Fruit fly (Drosophila melanogaster) Kc167 (cell line): ENCODE data around the gene daw.

Source experiments
- insv ChIP-seq: fragments of >200 bp; optimal IDR thresholded peaks from 3 replicates; lab custom pipeline; 2018; ENCODE audit warnings: missing external identifiers
- psq ChIP-seq: fragments of >200 bp; optimal IDR thresholded peaks from 2 replicates; lab custom pipeline; 2017; ENCODE audit warnings: missing external identifiers

DNA sequence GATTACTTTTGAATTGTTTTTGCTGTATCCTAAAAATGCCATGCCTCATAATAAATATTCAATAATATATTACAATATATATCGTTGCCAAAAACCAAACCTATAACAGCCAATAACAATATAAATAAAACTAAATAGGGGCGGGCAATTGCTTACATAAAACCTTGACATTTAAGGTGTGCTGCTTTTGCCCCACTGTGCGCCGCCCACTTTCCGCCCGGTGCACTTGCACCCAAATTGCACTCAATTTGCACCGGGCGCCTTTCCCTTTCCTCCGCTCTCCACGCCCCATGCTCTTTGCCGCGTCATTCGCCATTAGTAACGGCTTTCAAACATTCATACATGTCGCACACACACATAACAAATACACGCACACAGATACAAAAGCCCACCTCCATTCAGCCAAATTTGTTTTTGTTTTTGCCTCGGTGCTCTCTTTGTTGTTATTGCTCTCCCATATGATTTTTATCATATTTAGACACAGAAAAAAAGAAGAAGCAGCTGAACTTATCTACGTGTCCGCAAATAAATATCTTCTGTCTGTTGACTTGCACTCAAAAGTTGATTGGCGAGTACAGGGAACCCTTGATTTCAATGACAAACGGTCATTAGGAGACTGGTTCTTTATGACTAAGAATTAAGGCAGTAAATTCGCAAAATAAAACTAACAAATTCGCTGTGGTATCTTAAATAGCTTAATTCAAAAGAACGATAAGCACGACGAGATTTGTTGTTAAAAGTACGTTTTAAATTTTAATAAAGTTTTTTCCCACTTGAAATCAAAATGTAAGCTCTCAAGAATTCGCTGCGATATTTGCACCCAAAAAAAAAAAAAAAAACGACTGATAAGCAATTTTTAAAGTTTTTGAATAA, 53.0 kb downstream of the daw start:
- TF ChIP-seq psq (lab: Kevin White, UChicago), result no peak
- no peak for TF ChIP-seq insv
